Fruit fly (Drosophila melanogaster) whole organism, embryonic: ENCODE measurements around the gene loj.
A peak's percentile ranks its signal among the peaks of the same experiment; 100 is the strongest.

Experiments
- CG10462 ChIP-seq: fragments of 200-800 bp; sonication (Bioruptor generic); optimal IDR thresholded peaks from 2 replicates; lab custom pipeline; 2016; ENCODE audit warnings: missing biosample characterization, missing genetic modification characterization
- CG11398 ChIP-seq: fragments of 200-800 bp; sonication (Bioruptor generic); optimal IDR thresholded peaks from 2 replicates; lab custom pipeline; 2016; ENCODE audit warnings: missing biosample characterization, missing genetic modification characterization
- CG15011 ChIP-seq: fragments of 200-800 bp; sonication (Bioruptor generic); optimal IDR thresholded peaks from 3 replicates; lab custom pipeline; 2018; ENCODE audit warnings: missing biosample characterization, mild to moderate bottlenecking, missing genetic modification characterization
- CG15073 ChIP-seq: fragments of 200-800 bp; sonication (Bioruptor generic); optimal IDR thresholded peaks from 2 replicates; lab custom pipeline; 2016; ENCODE audit warnings: missing biosample characterization, missing genetic modification characterization
- CG1603 ChIP-seq: fragments of 200-800 bp; sonication (Bioruptor generic); optimal IDR thresholded peaks from 2 replicates; lab custom pipeline; 2019; ENCODE audit warnings: missing biosample characterization, mild to moderate bottlenecking, missing genetic modification characterization, moderate library complexity
- CG1647 ChIP-seq: fragments of 200-800 bp; sonication (Bioruptor generic); optimal IDR thresholded peaks from 3 replicates; lab custom pipeline; 2016; ENCODE audit warnings: missing biosample characterization, missing genetic modification characterization
- CG16779 ChIP-seq: fragments of 200-800 bp; sonication (Bioruptor generic); IDR thresholded peaks from 2 replicates; pipeline ENCODE4 v1.3.6; 2022; ENCODE audit warnings: missing biosample characterization, missing genetic modification characterization
- CG16813 ChIP-seq: fragments of 200-800 bp; sonication (Bioruptor generic); IDR thresholded peaks from 3 replicates; pipeline ENCODE4 v1.3.6; 2022; ENCODE audit warnings: missing biosample characterization, missing genetic modification characterization; ENCODE audit not compliant: partially characterized antibody
- CG16815 ChIP-seq: fragments of 200-800 bp; sonication (Bioruptor generic); optimal IDR thresholded peaks from 3 replicates; lab custom pipeline; 2017; ENCODE audit warnings: missing biosample characterization, mild to moderate bottlenecking, missing genetic modification characterization
- CG18764 ChIP-seq: fragments of 200-800 bp; sonication (Bioruptor generic); optimal IDR thresholded peaks from 3 replicates; lab custom pipeline; 2016; ENCODE audit warnings: missing biosample characterization, missing genetic modification characterization
- CG3163 ChIP-seq: fragments of 200-800 bp; sonication (Bioruptor generic); optimal IDR thresholded peaks from 3 replicates; lab custom pipeline; 2016; ENCODE audit warnings: missing biosample characterization, missing genetic modification characterization
- CG34422 ChIP-seq: fragments of 200-800 bp; sonication (Bioruptor generic); IDR thresholded peaks from 3 replicates; pipeline ENCODE4 v1.3.6; 2022; ENCODE audit warnings: missing biosample characterization, missing genetic modification characterization
- CG6654 ChIP-seq: fragments of 200-800 bp; sonication (Bioruptor generic); optimal IDR thresholded peaks from 2 replicates; lab custom pipeline; 2017; ENCODE audit warnings: missing biosample characterization, mild to moderate bottlenecking, missing genetic modification characterization
- CG6791 ChIP-seq: fragments of 200-800 bp; sonication (Bioruptor generic); IDR thresholded peaks from 3 replicates; pipeline ENCODE4 v1.3.6; 2022; ENCODE audit warnings: missing biosample characterization, missing genetic modification characterization; ENCODE audit not compliant: partially characterized antibody
- CG7556 ChIP-seq: fragments of 200-800 bp; sonication (Bioruptor generic); optimal IDR thresholded peaks from 2 replicates; lab custom pipeline; 2017; ENCODE audit warnings: missing biosample characterization, mild to moderate bottlenecking, missing genetic modification characterization
- CG7928 ChIP-seq: fragments of 200-800 bp; sonication (Bioruptor generic); optimal IDR thresholded peaks from 2 replicates; lab custom pipeline; 2017; ENCODE audit warnings: missing biosample characterization, mild to moderate bottlenecking, missing genetic modification characterization
- CG8359 ChIP-seq: fragments of 200-800 bp; sonication (Bioruptor generic); optimal IDR thresholded peaks from 2 replicates; lab custom pipeline; 2017; ENCODE audit warnings: missing biosample characterization, mild to moderate bottlenecking, missing genetic modification characterization, borderline replicate concordance
- D ChIP-seq, 2 experiments: fragments of 200-800 bp in 1 of 2; fragments of >200 bp in 1 of 2; sonication (Bioruptor generic) in 1 of 2; optimal IDR thresholded peaks; 2 replicates in 1 of 2; 3 replicates in 1 of 2; lab custom pipeline; 2017; ENCODE audit warnings: mild to moderate bottlenecking in 1 of 2, missing biosample characterization in 1 of 2, missing genetic modification characterization in 1 of 2, missing genetic modification reagents in 1 of 2
- Dp ChIP-seq: fragments of 200-800 bp; sonication (Bioruptor generic); optimal IDR thresholded peaks from 2 replicates; lab custom pipeline; 2018; ENCODE audit warnings: missing biosample characterization, mild to moderate bottlenecking, missing genetic modification characterization, moderate library complexity
- Ets97D ChIP-seq: fragments of 200-800 bp; sonication (Bioruptor generic); optimal IDR thresholded peaks from 3 replicates; lab custom pipeline; 2016; ENCODE audit warnings: missing biosample characterization, missing genetic modification characterization
- HLH3B ChIP-seq: fragments of 200-800 bp; sonication (Bioruptor generic); IDR thresholded peaks from 2 replicates; pipeline ENCODE4 v1.3.6; 2022; ENCODE audit warnings: missing biosample characterization, missing genetic modification characterization
- HLH54F ChIP-seq: fragments of 200-800 bp; sonication (Bioruptor generic); optimal IDR thresholded peaks from 3 replicates; lab custom pipeline; 2016; ENCODE audit warnings: missing biosample characterization, missing genetic modification characterization
- HLHmδ ChIP-seq: fragments of 200-800 bp; sonication (Bioruptor generic); optimal IDR thresholded peaks from 2 replicates; lab custom pipeline; 2018; ENCODE audit warnings: missing biosample characterization, mild to moderate bottlenecking, missing genetic modification characterization, moderate library complexity
- Hr78 ChIP-seq, 2 experiments: fragments of 200-800 bp in 1 of 2; fragments of >200 bp in 1 of 2; sonication (Bioruptor generic) in 1 of 2; optimal IDR thresholded peaks; 2 replicates each; lab custom pipeline; 2017 to 2019; ENCODE audit warnings: missing biosample characterization in 2 of 2, missing genetic modification characterization in 2 of 2, mild to moderate bottlenecking in 1 of 2, moderate library complexity in 1 of 2
- MBD-R2 ChIP-seq: fragments of 200-800 bp; sonication (Bioruptor generic); IDR thresholded peaks from 2 replicates; pipeline ENCODE4 v1.3.6; 2022; ENCODE audit warnings: missing biosample characterization, missing genetic modification characterization
- Mes4 ChIP-seq: fragments of 200-800 bp; sonication (Bioruptor generic); optimal IDR thresholded peaks from 2 replicates; lab custom pipeline; 2016; ENCODE audit warnings: missing biosample characterization, missing genetic modification characterization
- Sin3A ChIP-seq: fragments of >200 bp; optimal IDR thresholded peaks from 2 replicates; lab custom pipeline; 2018
- ab ChIP-seq: fragments of 200-800 bp; sonication (Bioruptor generic); optimal IDR thresholded peaks from 2 replicates; lab custom pipeline; 2016; ENCODE audit warnings: missing biosample characterization, missing genetic modification characterization
- bab2 ChIP-seq: fragments of 200-800 bp; sonication (Bioruptor generic); optimal IDR thresholded peaks from 2 replicates; lab custom pipeline; 2016; ENCODE audit warnings: missing biosample characterization, missing genetic modification characterization
- bowl ChIP-seq: fragments of 200-800 bp; sonication (Bioruptor generic); IDR thresholded peaks from 2 replicates; pipeline ENCODE4 v1.3.6; 2022; ENCODE audit warnings: missing biosample characterization, missing genetic modification characterization
- btn ChIP-seq: fragments of 200-800 bp; sonication (Bioruptor generic); optimal IDR thresholded peaks from 2 replicates; lab custom pipeline; 2016; ENCODE audit warnings: missing biosample characterization, missing genetic modification characterization
- chinmo ChIP-seq: fragments of 200-800 bp; sonication (Bioruptor generic); IDR thresholded peaks from 4 replicates; pipeline ENCODE4 v1.3.6; 2022; ENCODE audit warnings: missing biosample characterization, missing genetic modification characterization; ENCODE audit not compliant: partially characterized antibody
- ci ChIP-seq: fragments of 200-800 bp; sonication (Bioruptor generic); IDR thresholded peaks from 3 replicates; pipeline ENCODE4 v1.3.6; 2022; ENCODE audit warnings: missing biosample characterization, missing genetic modification characterization
- croc ChIP-seq: fragments of 200-800 bp; sonication (Bioruptor generic); conservative IDR thresholded peaks from 3 replicates; pipeline ENCODE4 v1.3.6; 2022; ENCODE audit warnings: missing biosample characterization, missing genetic modification characterization
- cwo ChIP-seq: fragments of 200-800 bp; sonication (Bioruptor generic); optimal IDR thresholded peaks from 3 replicates; lab custom pipeline; 2017; ENCODE audit warnings: missing biosample characterization, missing genetic modification characterization, mild to moderate bottlenecking, moderate library complexity, missing genetic modification reagents
- fd96Cb ChIP-seq: fragments of 200-800 bp; sonication (Bioruptor generic); optimal IDR thresholded peaks from 2 replicates; lab custom pipeline; 2018; ENCODE audit warnings: missing biosample characterization, mild to moderate bottlenecking, missing genetic modification characterization, moderate library complexity
- kah ChIP-seq: fragments of 200-800 bp; sonication (Bioruptor generic); optimal IDR thresholded peaks from 2 replicates; lab custom pipeline; 2018; ENCODE audit warnings: missing biosample characterization, mild to moderate bottlenecking, missing genetic modification characterization
- ken ChIP-seq: fragments of 200-800 bp; sonication (Bioruptor generic); IDR thresholded peaks from 3 replicates; pipeline ENCODE4 v1.3.6; 2022; ENCODE audit warnings: missing biosample characterization, missing genetic modification characterization
- lab ChIP-seq: fragments of 200-800 bp; sonication (Bioruptor generic); optimal IDR thresholded peaks from 3 replicates; lab custom pipeline; 2017; ENCODE audit warnings: missing biosample characterization, missing genetic modification characterization, mild to moderate bottlenecking, moderate library complexity, missing genetic modification reagents
- nau ChIP-seq: fragments of 200-800 bp; sonication (Bioruptor generic); optimal IDR thresholded peaks from 3 replicates; lab custom pipeline; 2017; ENCODE audit warnings: missing biosample characterization, mild to moderate bottlenecking, missing genetic modification characterization, missing genetic modification reagents
- sens ChIP-seq: fragments of 200-800 bp; sonication (Bioruptor generic); peaks from one replicate; lab custom pipeline; 2016; ENCODE audit warnings: missing biosample characterization, missing genetic modification characterization
- shn ChIP-seq: fragments of 200-800 bp; sonication (Bioruptor generic); optimal IDR thresholded peaks from 3 replicates; lab custom pipeline; 2016; ENCODE audit warnings: missing biosample characterization, missing genetic modification characterization
- sisA ChIP-seq: fragments of 200-800 bp; sonication (Bioruptor generic); IDR thresholded peaks from 2 replicates; pipeline ENCODE4 v1.3.6; 2022; ENCODE audit warnings: missing biosample characterization, missing genetic modification characterization
- stwl ChIP-seq: fragments of 200-800 bp; sonication (Bioruptor generic); optimal IDR thresholded peaks from 3 replicates; lab custom pipeline; 2018; ENCODE audit warnings: missing biosample characterization, mild to moderate bottlenecking, missing genetic modification characterization, moderate library complexity
- twi ChIP-seq: fragments of 200-800 bp; optimal IDR thresholded peaks from 2 replicates; lab custom pipeline; 2019; ENCODE audit warnings: missing biosample characterization, mild to moderate bottlenecking, missing genetic modification characterization, moderate library complexity
- unc-4 ChIP-seq: fragments of 200-800 bp; sonication (Bioruptor generic); IDR thresholded peaks from 2 replicates; pipeline ENCODE4 v1.3.6; 2022; ENCODE audit warnings: missing biosample characterization, missing genetic modification characterization; ENCODE audit not compliant: partially characterized antibody
- unpg ChIP-seq: fragments of 200-800 bp; sonication (Bioruptor generic); optimal IDR thresholded peaks from 3 replicates; lab custom pipeline; 2018; ENCODE audit warnings: missing biosample characterization, mild to moderate bottlenecking, missing genetic modification characterization, moderate library complexity
- wdn ChIP-seq: fragments of 200-800 bp; sonication (Bioruptor generic); IDR thresholded peaks from 2 replicates; pipeline ENCODE4 v1.3.6; 2022; ENCODE audit warnings: missing biosample characterization, missing genetic modification characterization

loj gene

DNA sequence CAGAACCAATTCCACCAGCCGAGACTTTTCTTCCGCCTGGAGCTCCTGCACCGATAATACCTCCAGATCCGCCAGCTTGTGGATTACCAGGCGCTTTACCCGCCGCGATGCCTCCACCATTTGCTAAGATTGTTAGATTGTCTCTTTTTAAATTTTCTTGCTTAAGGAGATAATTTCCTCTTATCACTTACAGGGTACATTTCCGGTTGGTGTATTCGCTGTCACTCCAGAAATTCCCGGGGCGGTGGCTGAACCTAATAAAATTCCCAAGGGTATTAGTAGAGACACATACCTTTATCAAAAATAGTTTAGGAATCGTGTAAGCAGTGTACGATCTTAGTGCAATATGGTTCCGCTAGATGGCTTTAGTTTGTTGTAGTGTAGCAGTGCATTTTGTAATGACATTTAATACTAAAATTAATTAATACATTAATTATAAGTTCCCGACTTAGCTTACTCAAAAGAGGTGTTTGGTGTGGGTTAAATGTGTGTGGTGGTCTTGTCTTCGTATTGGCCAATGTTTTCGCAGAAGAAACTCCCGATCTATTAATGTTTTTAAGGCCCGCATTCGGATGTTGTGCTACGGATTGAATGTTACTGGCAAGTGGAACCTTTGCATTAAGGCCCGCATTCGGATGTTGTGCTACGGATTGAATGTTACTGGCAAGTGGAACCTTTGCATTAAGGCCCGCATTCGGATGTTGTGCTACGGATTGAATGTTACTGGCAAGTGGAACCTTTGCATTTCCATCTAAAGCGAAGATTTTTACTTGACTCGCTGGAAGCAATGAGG lies 30.0 kb downstream of the loj start (continued):
- peak; percentile 67 for TF ChIP-seq CG6654
- TF ChIP-seq kah (GFP tag; lab: Kevin White, UChicago): peak; percentile 64
- TF ChIP-seq CG16813 (GFP tag; lab: Robert Waterston, UW): no peak
- peak; percentile 76 for TF ChIP-seq unpg (GFP tag; lab: Kevin White, UChicago)
- no peak for TF ChIP-seq Dp (GFP tag; lab: Kevin White, UChicago)
- peak; percentile 73 for TF ChIP-seq stwl (tag; lab: Kevin White, UChicago)
- no peak for TF ChIP-seq D (optimal IDR thresholded peaks at IDR 0.05; lab: Kevin White, UChicago)
- peak; percentile 76 for TF ChIP-seq D (GFP tag; optimal IDR thresholded peaks at IDR 0.05; lab: Kevin White, UChicago)
- no peak for TF ChIP-seq twi
- no peak for TF ChIP-seq ab (GFP tag; lab: Kevin White, UChicago)
- TF ChIP-seq CG16815: peak; percentile 17
- TF ChIP-seq lab (GFP tag; lab: Kevin White, UChicago): peak; percentile 94
- peak; percentile 99 for TF ChIP-seq Ets97D (GFP tag; lab: Kevin White, UChicago)
- peak; percentile 78 for TF ChIP-seq CG34422
- no peak for TF ChIP-seq chinmo (GFP tag; lab: Robert Waterston, UW)
- peak; percentile 50 for TF ChIP-seq shn (GFP tag; lab: Kevin White, UChicago)
- peak; percentile 87 for TF ChIP-seq nau (GFP tag; lab: Kevin White, UChicago)
- peak; percentile 4 for TF ChIP-seq CG3163
- TF ChIP-seq CG15073 (GFP tag; lab: Kevin White, UChicago): no peak
- peak; percentile 45; the same call in 1 of the 2 replicates for TF ChIP-seq MBD-R2 (GFP tag; lab: Robert Waterston, UW)
- TF ChIP-seq btn: peak; percentile 52
- TF ChIP-seq Hr78 (GFP tag; optimal IDR thresholded peaks at IDR 0.05; lab: Kevin White, UChicago): no peak
- peak; percentile 71 for TF ChIP-seq CG15011 (GFP tag; lab: Kevin White, UChicago)
- peak; percentile 49; the same call in 1 of the 2 replicates for TF ChIP-seq wdn
- peak; percentile 45 for TF ChIP-seq CG7556 (GFP tag; lab: Kevin White, UChicago)
- peak; percentile 43 for TF ChIP-seq Sin3A (lab: Kevin White, UChicago)
- TF ChIP-seq CG6791 (GFP tag; lab: Robert Waterston, UW): no peak
- TF ChIP-seq CG8359 (GFP tag; lab: Kevin White, UChicago): peak; percentile 75
- peak; percentile 25 for TF ChIP-seq cwo (GFP tag; lab: Kevin White, UChicago)
- no peak for TF ChIP-seq sisA (GFP tag; lab: Robert Waterston, UW)
- TF ChIP-seq bowl (GFP tag; lab: Robert Waterston, UW): peak; percentile 61; the same call in 1 of the 2 replicates
- TF ChIP-seq CG18764: peak; percentile 67
- TF ChIP-seq sens: peak; percentile 98
- peak; percentile 79 for TF ChIP-seq CG1603
- TF ChIP-seq bab2 (GFP tag; lab: Kevin White, UChicago): peak; percentile 42
- TF ChIP-seq CG10462: peak; percentile 7
- no peak for TF ChIP-seq HLH54F (GFP tag; lab: Kevin White, UChicago)
- peak; percentile 98 for TF ChIP-seq ci
- peak; percentile 82 for TF ChIP-seq ken (GFP tag; lab: Robert Waterston, UW)
- TF ChIP-seq fd96Cb (tag; lab: Kevin White, UChicago): peak; percentile 32
- peak; percentile 55 for TF ChIP-seq CG11398 (GFP tag; lab: Kevin White, UChicago)
- TF ChIP-seq HLHmδ (GFP tag; lab: Kevin White, UChicago): peak; percentile 97
- TF ChIP-seq CG16779 (GFP tag; lab: Robert Waterston, UW): 0 out of 2 replicates have a peak, but pooled peaks have one; percentile 39
- TF ChIP-seq Mes4 (GFP tag; lab: Kevin White, UChicago): peak; percentile 75
- TF ChIP-seq CG1647 (GFP tag; lab: Kevin White, UChicago): peak; percentile 45
- peak; percentile 18 for TF ChIP-seq CG7928 (GFP tag; lab: Kevin White, UChicago)
- no peak for TF ChIP-seq unc-4 (GFP tag; lab: Robert Waterston, UW)
- TF ChIP-seq HLH3B (GFP tag; lab: Robert Waterston, UW): peak; percentile 80
- TF ChIP-seq croc (GFP tag; lab: Robert Waterston, UW): peak; percentile 42; the same call in 1 of the 3 replicates
